Fruit fly (Drosophila melanogaster): ENCODE results near the gene slo.

The slo gene

DNA sequence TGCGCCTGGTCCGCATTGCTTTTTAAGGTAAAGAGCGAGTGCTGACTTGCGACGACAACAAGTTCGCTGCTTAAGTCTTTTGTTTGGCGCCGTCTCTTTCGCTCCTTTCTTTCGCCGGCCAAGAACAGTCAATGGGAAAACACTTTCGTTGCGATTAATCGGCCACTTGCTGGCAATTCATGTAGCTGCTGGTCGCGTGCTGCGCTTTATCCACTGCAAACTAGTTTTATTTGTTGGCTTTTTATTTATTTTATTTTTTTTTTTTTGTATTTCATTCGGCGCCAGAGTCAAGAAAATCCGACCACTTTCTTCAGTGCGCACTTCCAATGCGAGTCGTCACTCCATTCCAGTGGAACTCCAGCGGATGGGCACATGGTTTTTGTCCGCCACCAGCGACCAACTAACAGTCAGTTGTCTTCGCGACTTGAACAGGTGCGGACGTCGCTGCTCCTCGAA lies 50.1 kb downstream of the slo start, which contains the start of the genes CG13627 and CG46316 (continued):
- TF ChIP-seq fd59A (GFP tag; optimal IDR thresholded peaks at IDR 0.05) = no peak
- no peak for TF ChIP-seq Eip93F (GFP tag; optimal IDR thresholded peaks at IDR 0.05)
- TF ChIP-seq Eip75B (GFP tag; optimal IDR thresholded peaks at IDR 0.05) = peak; percentile 17
- no peak for TF ChIP-seq CG11902 (GFP tag; optimal IDR thresholded peaks at IDR 0.05)
- TF ChIP-seq net (GFP tag; optimal IDR thresholded peaks at IDR 0.05) = no peak
- TF ChIP-seq Met (GFP tag; optimal IDR thresholded peaks at IDR 0.05) = peak; percentile 10
- TF ChIP-seq cyc (GFP tag; optimal IDR thresholded peaks at IDR 0.05) = no peak
- TF ChIP-seq CG9139 (GFP tag; optimal IDR thresholded peaks at IDR 0.05) = no peak
- TF ChIP-seq CG6792 (GFP tag; optimal IDR thresholded peaks at IDR 0.05) = no peak
- no peak for TF ChIP-seq spab (GFP tag; optimal IDR thresholded peaks at IDR 0.05)
- no peak for TF ChIP-seq Ets96B (tag; optimal IDR thresholded peaks at IDR 0.05)
- TF ChIP-seq CG31627 (GFP tag; optimal IDR thresholded peaks at IDR 0.05) = no peak
- no peak for TF ChIP-seq Sox14 (GFP tag; optimal IDR thresholded peaks at IDR 0.05)
- no peak for TF ChIP-seq CG16779 (tag; optimal IDR thresholded peaks at IDR 0.05)
- TF ChIP-seq CG6808 (GFP tag; optimal IDR thresholded peaks at IDR 0.05) = no peak

dm6 chr3R:24717289-24717688 lies 55.0 kb downstream of the slo start, which contains the start of gene Polr2L:
Gene Polr2L (plus strand): TSS chr3R:24717511.
- TF ChIP-seq Smox (GFP tag; optimal IDR thresholded peaks at IDR 0.05) (no peak), dsx (GFP tag; optimal IDR thresholded peaks at IDR 0.05; ENCODE audit: poor library complexity, severe bottlenecking) (peak; percentile 74)

dm6 chr3R:24719314-24720290 lies 57.3 kb downstream of the slo start, which contains the start of the genes CG13630 and tok:
Gene CG13630 (minus strand): TSS chr3R:24719364.
Gene tok (plus strand): TSS chr3R:24719697.
- TF ChIP-seq Eip75B (GFP tag; optimal IDR thresholded peaks at IDR 0.05) = no peak
- peak; percentile 86 for TF ChIP-seq dsx (GFP tag; optimal IDR thresholded peaks at IDR 0.05; ENCODE audit: poor library complexity, severe bottlenecking)
- no peak for TF ChIP-seq CG34406 (GFP tag; optimal IDR thresholded peaks at IDR 0.05)
- no peak for TF ChIP-seq dac (GFP tag; optimal IDR thresholded peaks at IDR 0.05)
- no peak for TF ChIP-seq CG11294 (GFP tag; IDR thresholded peaks at IDR 0.05)
- no peak for TF ChIP-seq CG8319 (GFP tag; optimal IDR thresholded peaks at IDR 0.05)
- no peak for TF ChIP-seq spab (GFP tag; optimal IDR thresholded peaks at IDR 0.05)
- TF ChIP-seq Met (GFP tag; optimal IDR thresholded peaks at IDR 0.05) = no peak
- peak; percentile 12 for TF ChIP-seq CG6276 (GFP tag; optimal IDR thresholded peaks at IDR 0.05)
- peak in 1 of 2 experiments; percentile 8 for TF ChIP-seq ss (GFP tag; optimal IDR thresholded peaks at IDR 0.05)
- no peak for TF ChIP-seq CG32006 (GFP tag; optimal IDR thresholded peaks at IDR 0.05)
- peak; percentile 22 for TF ChIP-seq CG9139 (GFP tag; optimal IDR thresholded peaks at IDR 0.05)
- no peak for TF ChIP-seq CG10669 (GFP tag; optimal IDR thresholded peaks at IDR 0.05)
- TF ChIP-seq fd59A (GFP tag; optimal IDR thresholded peaks at IDR 0.05) = no peak
- TF ChIP-seq Sox102F (GFP tag; optimal IDR thresholded peaks at IDR 0.05) = peak; percentile 43
- TF ChIP-seq CG8119 (GFP tag; IDR thresholded peaks at IDR 0.05) = no peak
- peak; percentile 24 for TF ChIP-seq CG6854 (GFP tag; optimal IDR thresholded peaks at IDR 0.05)
- no peak for TF ChIP-seq CG11902 (GFP tag; optimal IDR thresholded peaks at IDR 0.05)
- TF ChIP-seq CG4318 (GFP tag; optimal IDR thresholded peaks at IDR 0.05) = no peak
- no peak for TF ChIP-seq Sox14 (GFP tag; optimal IDR thresholded peaks at IDR 0.05)
- peak; percentile 95 for TF ChIP-seq svp (GFP tag)
- no peak for TF ChIP-seq topi (GFP tag; optimal IDR thresholded peaks at IDR 0.05)
- TF ChIP-seq Blimp-1 (GFP tag; optimal IDR thresholded peaks at IDR 0.05) = no peak
- TF ChIP-seq Eip78C (GFP tag) = peak; percentile 73
- no peak; the same call in 2 of the 3 replicates for TF ChIP-seq eg (GFP tag; IDR thresholded peaks at IDR 0.05)
- no peak for TF ChIP-seq CG16779 (tag; optimal IDR thresholded peaks at IDR 0.05)
